Worm (Caenorhabditis elegans) whole organism, L3 larva: ENCODE data around the gene grl-17.

Experiments
- ZK546.5 ChIP-seq: sonication (generic microtip); optimal IDR thresholded peaks from 2 replicates; lab custom pipeline; 2017; ENCODE audit warnings: missing biosample characterization, missing genetic modification characterization
- aly-2 ChIP-seq: fragments of 150-350 bp; optimal IDR thresholded peaks from 2 replicates; lab custom pipeline; 2014; ENCODE audit warnings: missing biosample characterization, missing genetic modification characterization
- ceh-82 ChIP-seq: fragments of 150-350 bp; optimal IDR thresholded peaks from 2 replicates; lab custom pipeline; 2014; ENCODE audit warnings: missing biosample characterization, missing genetic modification characterization
- egl-27 ChIP-seq: sonication (generic microtip); optimal IDR thresholded peaks from 4 replicates; lab custom pipeline; 2017; ENCODE audit warnings: missing biosample characterization, missing genetic modification reagents, missing genetic modification characterization
- egl-5 ChIP-seq: fragments of 150-350 bp; optimal IDR thresholded peaks from 2 replicates; lab custom pipeline; 2017; ENCODE audit warnings: missing biosample characterization, missing genetic modification reagents, missing genetic modification characterization, inconsistent platforms
- lin-15B ChIP-seq: fragments of 150-350 bp; optimal IDR thresholded peaks from 2 replicates; lab custom pipeline; 2014; ENCODE audit warnings: missing biosample characterization, missing genetic modification characterization
- nhr-25 ChIP-seq: sonication (generic microtip); optimal IDR thresholded peaks from 2 replicates; lab custom pipeline; 2017; ENCODE audit warnings: missing biosample characterization, missing genetic modification characterization
- nhr-28 ChIP-seq: fragments of 150-350 bp; optimal IDR thresholded peaks from 2 replicates; lab custom pipeline; 2014; ENCODE audit warnings: missing biosample characterization, missing genetic modification characterization
- nhr-67 ChIP-seq: fragments of 150-350 bp; optimal IDR thresholded peaks from 2 replicates; lab custom pipeline; 2014; ENCODE audit warnings: missing biosample characterization, missing genetic modification characterization
- nhr-76 ChIP-seq: fragments of 150-350 bp; sonication (generic microtip); optimal IDR thresholded peaks from 5 replicates; lab custom pipeline; 2014; ENCODE audit warnings: missing biosample characterization, missing genetic modification characterization
- snpc-4 ChIP-seq: fragments of 150-350 bp; optimal IDR thresholded peaks from 2 replicates; lab custom pipeline; 2014; ENCODE audit warnings: missing biosample characterization, missing genetic modification characterization
- unc-39 ChIP-seq: sonication (generic microtip); optimal IDR thresholded peaks from 4 replicates; lab custom pipeline; 2017; ENCODE audit warnings: missing biosample characterization, missing genetic modification characterization
- ztf-11 ChIP-seq: fragments of 150-350 bp; optimal IDR thresholded peaks from 2 replicates; lab custom pipeline; 2014; ENCODE audit warnings: missing biosample characterization, missing genetic modification characterization
- ztf-4 ChIP-seq: fragments of 150-350 bp; optimal IDR thresholded peaks from 2 replicates; lab custom pipeline; 2014; ENCODE audit warnings: missing biosample characterization, missing genetic modification characterization

DNA sequence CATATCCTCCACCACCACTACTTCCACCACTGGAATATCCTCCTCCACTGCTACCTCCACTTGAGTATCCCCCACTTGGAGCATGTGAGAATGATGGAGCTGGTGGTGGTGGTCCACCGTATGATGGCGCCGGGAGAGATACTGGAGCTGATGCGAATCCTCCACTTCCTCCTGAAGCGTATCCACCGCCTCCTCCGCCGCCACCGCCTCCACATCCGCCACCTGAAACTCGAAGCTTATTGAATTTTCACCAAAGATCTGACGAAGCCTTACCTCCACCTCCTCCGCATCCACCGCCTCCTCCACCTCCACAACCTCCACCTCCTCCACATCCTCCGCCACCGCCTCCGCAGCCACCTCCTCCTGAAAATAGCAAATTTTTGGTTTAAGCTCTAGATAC lies 993 bp downstream of the grl-17 start:
- TF ChIP-seq ztf-11 (tag; lab: Kevin White, UChicago), result no peak
- no peak for TF ChIP-seq egl-5 (tag; lab: Kevin White, UChicago)
- no peak for TF ChIP-seq lin-15B (tag; lab: Kevin White, UChicago)
- TF ChIP-seq snpc-4 (tag; lab: Kevin White, UChicago), result no peak
- no peak for TF ChIP-seq ZK546.5
- TF ChIP-seq nhr-28 (tag; lab: Kevin White, UChicago), result no peak
- no peak for TF ChIP-seq nhr-76
- TF ChIP-seq aly-2 (tag; lab: Kevin White, UChicago), result no peak
- no peak for TF ChIP-seq nhr-25 (tag; lab: Kevin White, UChicago)
- TF ChIP-seq unc-39, result no peak
- TF ChIP-seq ztf-4 (tag; lab: Kevin White, UChicago), result no peak
- no peak for TF ChIP-seq nhr-67 (tag; lab: Kevin White, UChicago)
- no peak for TF ChIP-seq ceh-82 (tag; lab: Kevin White, UChicago)
- TF ChIP-seq egl-27, result no peak
